Worm (Caenorhabditis elegans) whole organism, early embryonic: ENCODE data around the gene unc-62.

ENCODE experiments used
- B0310.2 ChIP-seq: sonication (generic microtip); optimal IDR thresholded peaks from 2 replicates; lab custom pipeline; 2016; ENCODE audit warnings: mild to moderate bottlenecking, missing genetic modification characterization, missing compliant biosample characterization
- F13C5.2 ChIP-seq: sonication (generic microtip); optimal IDR thresholded peaks from 2 replicates; lab custom pipeline; 2017; ENCODE audit warnings: mild to moderate bottlenecking, missing genetic modification characterization, inconsistent platforms, missing compliant biosample characterization
- aly-1 ChIP-seq: sonication (generic microtip); optimal IDR thresholded peaks from 2 replicates; lab custom pipeline; 2016; ENCODE audit warnings: missing genetic modification characterization, missing compliant biosample characterization
- ama-1 ChIP-seq: fragments of 150-350 bp; optimal IDR thresholded peaks from 2 replicates; lab custom pipeline; 2014
- ceh-13 ChIP-seq: fragments of 200-800 bp; sonication (Bioruptor generic); optimal IDR thresholded peaks from 2 replicates; lab custom pipeline; 2018; ENCODE audit warnings: mild to moderate bottlenecking, missing genetic modification characterization, missing compliant biosample characterization
- ceh-36 ChIP-seq: sonication (generic microtip); optimal IDR thresholded peaks from 2 replicates; lab custom pipeline; 2016; ENCODE audit warnings: missing genetic modification characterization, inconsistent platforms, missing compliant biosample characterization
- ets-7 ChIP-seq: sonication (generic microtip); optimal IDR thresholded peaks from 2 replicates; lab custom pipeline; 2016; ENCODE audit warnings: missing genotype, missing genetic modification characterization, missing compliant biosample characterization
- flt-1 ChIP-seq: fragments of 200-800 bp; sonication (Bioruptor generic); IDR thresholded peaks from 2 replicates; pipeline ENCODE4 v1.3.6; 2022; ENCODE audit warnings: missing genetic modification characterization, missing compliant biosample characterization
- hmbx-1 ChIP-seq: sonication (generic microtip); optimal IDR thresholded peaks from 2 replicates; lab custom pipeline; 2016; ENCODE audit warnings: mild to moderate bottlenecking, missing genetic modification characterization, missing compliant biosample characterization
- hmg-4 ChIP-seq: fragments of 200-800 bp; sonication (Bioruptor generic); optimal IDR thresholded peaks from 2 replicates; lab custom pipeline; 2018; ENCODE audit warnings: mild to moderate bottlenecking, missing genetic modification characterization, missing compliant biosample characterization
- hnd-1 ChIP-seq: sonication (generic microtip); optimal IDR thresholded peaks from 2 replicates; lab custom pipeline; 2016; ENCODE audit warnings: missing genetic modification characterization, missing compliant biosample characterization
- pes-1 ChIP-seq: fragments of 200-800 bp; sonication (Bioruptor generic); IDR thresholded peaks from 2 replicates; pipeline ENCODE4 v1.3.6; 2022; ENCODE audit warnings: missing genetic modification reagents, missing genetic modification characterization, missing compliant biosample characterization
- scrt-1 ChIP-seq: fragments of 200-800 bp; sonication (Bioruptor generic); IDR thresholded peaks from 2 replicates; pipeline ENCODE4 v1.3.6; 2022; ENCODE audit warnings: missing genetic modification characterization, missing compliant biosample characterization
- sea-1 ChIP-seq: fragments of 200-800 bp; sonication (Bioruptor generic); conservative IDR thresholded peaks from 2 replicates; pipeline ENCODE4 v1.3.6; 2022; ENCODE audit warnings: missing genetic modification characterization, missing compliant biosample characterization
- tbx-11 ChIP-seq: fragments of 200-800 bp; sonication (Bioruptor generic); IDR thresholded peaks from 2 replicates; pipeline ENCODE4 v1.3.6; 2022; ENCODE audit warnings: missing genetic modification characterization, missing compliant biosample characterization
- tbx-37 ChIP-seq: fragments of 200-800 bp; sonication (Bioruptor generic); conservative IDR thresholded peaks from 2 replicates; pipeline ENCODE4 v1.3.6; 2022; ENCODE audit warnings: missing genetic modification reagents, missing genetic modification characterization, missing compliant biosample characterization
- tra-4 ChIP-seq: sonication (generic microtip); optimal IDR thresholded peaks from 2 replicates; lab custom pipeline; 2017; ENCODE audit warnings: missing genetic modification characterization, missing compliant biosample characterization

unc-62 gene

ce11 chrV:4500709-4501108, 3.4 kb downstream of the unc-62 start:
- TF ChIP-seq flt-1 (GFP tag; lab: Robert Waterston, UW) (no peak), ceh-36 (no peak), hmbx-1 (tag; lab: Kevin White, UChicago) (no peak), hmg-4 (GFP tag; lab: Kevin White, UChicago) (no peak), sea-1 (GFP tag; lab: Robert Waterston, UW) (no peak), ceh-13 (no peak), aly-1 (tag; lab: Kevin White, UChicago) (no peak), hnd-1 (tag; lab: Kevin White, UChicago) (no peak), ets-7 (tag; lab: Kevin White, UChicago) (no peak), tbx-11 (GFP tag; lab: Robert Waterston, UW) (no peak), scrt-1 (GFP tag; lab: Robert Waterston, UW) (no peak)

- TF ChIP-seq tra-4 (tag; lab: Kevin White, UChicago) (no peak), hmg-4 (GFP tag; lab: Kevin White, UChicago) (no peak), flt-1 (GFP tag; lab: Robert Waterston, UW) (no peak), hnd-1 (tag; lab: Kevin White, UChicago) (no peak), F13C5.2 (tag; lab: Kevin White, UChicago) (no peak), aly-1 (tag; lab: Kevin White, UChicago) (no peak), tbx-11 (GFP tag; lab: Robert Waterston, UW) (no peak)
Observed at ce11 chrV:4501974-4502373, 4.7 kb downstream of the unc-62 start.

DNA sequence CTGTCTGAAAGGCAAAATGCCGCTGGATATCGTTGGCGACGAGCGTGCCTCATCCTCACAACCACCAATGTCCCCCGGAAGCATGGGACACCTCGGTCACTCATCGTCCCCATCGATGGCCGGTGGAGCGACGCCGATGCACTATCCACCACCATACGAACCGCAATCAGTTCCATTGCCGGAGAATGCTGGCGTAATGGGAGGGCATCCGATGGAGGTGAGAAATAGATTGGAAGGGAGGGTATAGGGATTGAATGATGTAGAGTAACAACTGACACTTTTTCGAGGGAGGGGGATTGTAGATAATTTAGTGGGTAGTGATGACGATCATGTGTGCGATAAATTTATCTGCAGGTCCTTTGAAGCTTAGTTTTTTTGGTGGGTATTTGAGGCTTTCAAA, 5.4 kb downstream of the unc-62 start:
- no peak for TF ChIP-seq flt-1 (GFP tag; lab: Robert Waterston, UW)
- TF ChIP-seq hmg-4 (GFP tag; lab: Kevin White, UChicago): peak; percentile 12

DNA sequence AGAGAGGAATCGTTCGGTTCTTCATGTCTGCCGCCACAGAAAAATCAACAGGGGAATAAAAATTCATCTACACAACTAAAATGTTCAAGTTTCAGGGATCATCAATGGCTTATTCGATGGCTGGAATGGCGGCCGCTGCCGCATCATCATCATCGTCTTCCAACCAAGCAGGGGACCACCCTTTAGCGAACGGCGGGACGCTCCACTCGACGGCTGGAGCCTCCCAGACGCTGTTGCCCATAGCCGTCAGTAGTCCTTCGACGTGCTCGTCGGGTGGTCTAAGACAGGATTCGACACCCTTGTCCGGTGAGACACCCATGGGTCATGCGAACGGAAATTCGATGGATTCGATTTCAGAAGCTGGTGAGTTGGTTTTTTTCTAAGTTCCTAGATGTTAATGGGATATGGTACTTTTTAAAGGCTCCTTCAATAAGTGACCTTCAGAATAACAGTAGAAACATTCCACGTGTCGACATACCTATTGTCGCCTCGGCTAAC, 6.7 kb downstream of the unc-62 start:
- TF ChIP-seq hmg-4 (GFP tag; lab: Kevin White, UChicago) (no peak), tbx-37 (no peak), ceh-36 (no peak), flt-1 (GFP tag; lab: Robert Waterston, UW) (no peak), tra-4 (tag; lab: Kevin White, UChicago) (no peak), ama-1 (lab: Kevin White, UChicago) (no peak), tbx-11 (GFP tag; lab: Robert Waterston, UW) (no peak), scrt-1 (GFP tag; lab: Robert Waterston, UW) (no peak)

DNA sequence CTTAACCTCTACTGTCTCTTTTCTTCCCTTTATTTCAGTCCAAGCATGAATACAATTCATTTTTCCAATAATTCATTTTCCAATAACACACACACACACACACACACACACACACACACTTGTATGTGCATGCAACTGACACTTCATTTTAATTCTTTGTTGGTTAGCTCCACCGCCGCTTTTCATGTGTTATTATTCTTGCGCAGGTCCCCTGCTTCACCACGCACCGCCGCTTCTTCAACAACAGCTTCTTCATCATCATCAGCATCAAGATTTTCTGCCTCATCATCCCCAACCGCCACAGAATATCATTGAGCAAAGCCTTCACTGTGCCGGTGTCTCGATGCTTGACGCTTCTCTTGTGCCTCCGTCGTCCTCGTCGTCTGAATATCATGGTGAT, 7.2 kb downstream of the unc-62 start:
- TF ChIP-seq ceh-13: no peak

DNA sequence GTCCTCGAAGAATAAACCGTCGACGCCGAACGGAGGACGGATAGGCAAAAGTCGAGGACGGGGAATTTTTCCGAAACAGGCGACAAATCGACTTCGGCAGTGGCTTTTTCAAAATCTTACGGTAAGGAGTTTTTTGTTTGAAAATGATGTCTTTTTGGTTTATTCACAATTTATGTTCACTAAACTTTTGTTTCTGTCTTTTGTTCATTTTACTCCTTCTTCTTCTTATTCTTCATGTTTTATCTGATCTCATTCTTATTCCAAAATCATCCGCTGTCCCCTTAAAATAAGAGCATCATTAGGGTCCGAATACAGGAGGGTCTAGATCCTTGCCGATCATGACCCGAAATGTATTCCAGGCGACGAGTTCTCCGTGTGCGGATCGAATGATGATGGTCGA, 7.7 kb downstream of the unc-62 start:
- TF ChIP-seq ceh-36 (no peak), F13C5.2 (tag; lab: Kevin White, UChicago) (no peak), tra-4 (tag; lab: Kevin White, UChicago) (no peak), pes-1 (GFP tag; lab: Robert Waterston, UW) (no peak), ets-7 (tag; lab: Kevin White, UChicago) (no peak), sea-1 (GFP tag; lab: Robert Waterston, UW) (no peak), scrt-1 (GFP tag; lab: Robert Waterston, UW) (no peak), hmg-4 (GFP tag; lab: Kevin White, UChicago) (no peak), ceh-13 (no peak), B0310.2 (no peak), hnd-1 (tag; lab: Kevin White, UChicago) (no peak)

DNA sequence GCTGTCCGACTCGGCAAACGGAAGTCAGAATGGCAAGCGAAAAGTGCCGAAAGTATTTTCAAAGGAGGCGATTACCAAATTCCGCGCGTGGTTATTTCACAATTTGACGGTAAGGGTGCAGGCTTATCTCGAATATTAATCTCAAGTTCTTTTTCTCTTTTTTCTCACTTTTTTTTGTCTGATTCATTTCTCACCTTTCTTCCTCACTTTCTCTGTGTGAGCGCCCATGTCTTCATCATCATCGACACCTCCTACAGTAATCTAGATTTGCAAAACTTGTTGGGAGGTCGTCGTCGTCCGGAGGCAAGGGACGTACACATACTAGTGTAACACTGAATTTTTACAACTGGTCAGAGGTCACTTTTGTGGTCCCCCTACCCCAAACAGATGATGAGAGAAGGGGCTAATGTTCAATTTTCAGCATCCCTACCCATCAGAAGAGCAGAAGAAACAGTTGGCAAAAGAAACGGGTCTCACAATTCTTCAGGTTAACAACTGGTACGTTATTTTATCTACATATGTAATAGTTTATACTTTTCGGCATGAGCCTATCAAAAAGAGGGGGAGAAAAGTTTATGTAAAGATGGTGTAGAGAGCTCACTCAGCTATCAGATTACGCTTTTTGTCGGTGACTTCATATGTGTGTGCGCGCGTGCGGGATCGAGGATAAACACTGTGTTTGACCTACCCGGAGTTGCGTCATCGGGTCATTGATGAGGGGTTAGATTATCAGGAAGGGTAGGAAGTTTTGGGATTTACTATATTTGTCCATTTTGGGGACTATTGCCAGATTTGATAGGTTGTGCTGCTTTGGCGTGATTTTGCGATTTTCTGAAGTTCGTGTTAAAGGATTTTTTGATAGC, 8.4 kb downstream of the unc-62 start:
- TF ChIP-seq sea-1 (GFP tag; lab: Robert Waterston, UW) (no peak), aly-1 (tag; lab: Kevin White, UChicago) (no peak), B0310.2 (no peak), hmg-4 (GFP tag; lab: Kevin White, UChicago) (no peak), ama-1 (lab: Kevin White, UChicago) (no peak), ets-7 (tag; lab: Kevin White, UChicago) (no peak), scrt-1 (GFP tag; lab: Robert Waterston, UW) (no peak), pes-1 (GFP tag; lab: Robert Waterston, UW) (no peak), hnd-1 (tag; lab: Kevin White, UChicago) (no peak), tbx-37 (no peak), hmbx-1 (tag; lab: Kevin White, UChicago) (no peak), ceh-36 (no peak)

ce11 chrV:4506681-4507080, 9.4 kb downstream of the unc-62 start:
- TF ChIP-seq tbx-37 (no peak), hnd-1 (tag; lab: Kevin White, UChicago) (no peak), F13C5.2 (tag; lab: Kevin White, UChicago) (no peak), ceh-13 (no peak), tbx-11 (GFP tag; lab: Robert Waterston, UW) (no peak), flt-1 (GFP tag; lab: Robert Waterston, UW) (no peak), B0310.2 (no peak), ceh-36 (no peak), ama-1 (lab: Kevin White, UChicago) (no peak), hmg-4 (GFP tag; lab: Kevin White, UChicago) (no peak), sea-1 (GFP tag; lab: Robert Waterston, UW) (no peak), aly-1 (tag; lab: Kevin White, UChicago) (no peak), pes-1 (GFP tag; lab: Robert Waterston, UW) (no peak)
